Worm (Caenorhabditis elegans) whole organism, L4 larva: ENCODE results near the gene lin-7.

Experiments used
- F49E8.2 ChIP-seq: sonication (generic microtip); optimal IDR thresholded peaks from 2 replicates; lab custom pipeline; 2016; ENCODE audit warnings: missing compliant biosample characterization, mild to moderate bottlenecking, missing genetic modification characterization, borderline replicate concordance
- R02D3.7 ChIP-seq: fragments of 150-350 bp; sonication (generic microtip); optimal IDR thresholded peaks from 3 replicates; lab custom pipeline; 2014; ENCODE audit warnings: missing biosample characterization, missing genetic modification characterization
- ama-1 ChIP-seq: fragments of 150-350 bp; optimal IDR thresholded peaks from 2 replicates; lab custom pipeline; 2014; ENCODE audit warnings: inconsistent platforms, mixed read lengths
- hif-1 ChIP-seq, 2 experiments: sonication (generic microtip); optimal IDR thresholded peaks; 2 replicates each; lab custom pipeline; 2016 to 2017; ENCODE audit warnings: missing compliant biosample characterization in 2 of 2, missing genetic modification characterization in 2 of 2, missing genetic modification reagents in 2 of 2, missing genotype in 2 of 2, mild to moderate bottlenecking in 1 of 2
- pqm-1 ChIP-seq: sonication (generic microtip); optimal IDR thresholded peaks from 2 replicates; lab custom pipeline; 2017; ENCODE audit warnings: missing biosample characterization, missing genetic modification characterization

- TF ChIP-seq R02D3.7 (tag; lab: Kevin White, UChicago) = no peak
- peak; percentile 28 for TF ChIP-seq F49E8.2 (tag; lab: Kevin White, UChicago)
- TF ChIP-seq hif-1 (tag; optimal IDR thresholded peaks at IDR 0.05; lab: Kevin White, UChicago) = peak in 1 of 2 experiments; percentile 64
- no peak for TF ChIP-seq pqm-1
- TF ChIP-seq ama-1 (lab: Kevin White, UChicago) = no peak
Measured at ce11 chrII:14365182-14365751, 16.1 kb upstream of the lin-7 start, which contains the start of gene imb-2.
